Worm (Caenorhabditis elegans) whole organism, early embryonic: ENCODE results near the gene gcy-7.

ENCODE experiments used
- ama-1 ChIP-seq: fragments of 150-350 bp; optimal IDR thresholded peaks from 2 replicates; lab custom pipeline; 2014
- hmbx-1 ChIP-seq: sonication (generic microtip); optimal IDR thresholded peaks from 2 replicates; lab custom pipeline; 2016; ENCODE audit warnings: mild to moderate bottlenecking, missing genetic modification characterization, missing compliant biosample characterization
- scrt-1 ChIP-seq: fragments of 200-800 bp; sonication (Bioruptor generic); IDR thresholded peaks from 2 replicates; pipeline ENCODE4 v1.3.6; 2022; ENCODE audit warnings: missing genetic modification characterization, missing compliant biosample characterization
- tbx-11 ChIP-seq: fragments of 200-800 bp; sonication (Bioruptor generic); IDR thresholded peaks from 2 replicates; pipeline ENCODE4 v1.3.6; 2022; ENCODE audit warnings: missing genetic modification characterization, missing compliant biosample characterization

DNA sequence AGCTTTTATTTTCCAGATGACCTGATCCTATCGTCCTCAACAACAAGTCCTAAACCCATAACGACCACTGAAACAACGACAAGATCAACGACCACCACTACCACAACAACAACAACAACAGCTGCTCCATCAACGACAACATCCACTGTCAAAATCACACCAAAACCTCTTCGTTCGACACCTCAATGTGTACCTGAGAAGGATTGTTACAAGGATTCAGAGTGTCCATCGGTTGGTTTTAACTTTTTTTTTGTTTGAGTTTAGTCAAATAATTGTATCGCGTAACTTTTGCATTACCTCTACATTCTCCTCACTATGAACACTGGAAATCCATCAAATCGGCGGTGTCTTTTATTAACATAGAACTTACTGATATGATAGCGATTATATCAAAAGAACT lies 7.1 kb upstream of the gcy-7 start:
- TF ChIP-seq scrt-1 (GFP tag; lab: Robert Waterston, UW) (no peak), hmbx-1 (no peak), ama-1 (lab: Kevin White, UChicago) (no peak), tbx-11 (GFP tag; lab: Robert Waterston, UW) (no peak)
